Fruit fly (Drosophila melanogaster) whole organism, embryonic: ENCODE data around the gene CG5727.
A peak's percentile ranks its signal among the peaks of the same experiment; 100 is the strongest.

Source experiments
- Antp ChIP-seq: fragments of 200-800 bp; sonication (Bioruptor generic); optimal IDR thresholded peaks from 3 replicates; lab custom pipeline; 2016; ENCODE audit warnings: missing biosample characterization, missing genetic modification characterization
- Awh ChIP-seq: fragments of 200-800 bp; sonication (Bioruptor generic); IDR thresholded peaks from 2 replicates; pipeline ENCODE4, ENCODE4 v1.3.6; 2022; ENCODE audit warnings: missing biosample characterization, missing genetic modification characterization
- Bdp1 ChIP-seq: fragments of 200-800 bp; sonication (Bioruptor generic); optimal IDR thresholded peaks from 3 replicates; lab custom pipeline; 2016; ENCODE audit warnings: missing biosample characterization, missing genetic modification characterization
- CG10209 ChIP-seq: fragments of 200-800 bp; sonication (Bioruptor generic); optimal IDR thresholded peaks from 3 replicates; lab custom pipeline; 2017; ENCODE audit warnings: missing biosample characterization, mild to moderate bottlenecking, missing genetic modification characterization, missing genetic modification reagents
- CG11398 ChIP-seq: fragments of 200-800 bp; sonication (Bioruptor generic); optimal IDR thresholded peaks from 2 replicates; lab custom pipeline; 2016; ENCODE audit warnings: missing biosample characterization, missing genetic modification characterization
- CG12219 ChIP-seq: fragments of 200-800 bp; sonication (Bioruptor generic); optimal IDR thresholded peaks from 3 replicates; lab custom pipeline; 2018; ENCODE audit warnings: missing biosample characterization, mild to moderate bottlenecking, missing genetic modification characterization
- CG12744 ChIP-seq: fragments of 200-800 bp; sonication (Bioruptor generic); optimal IDR thresholded peaks from 2 replicates; lab custom pipeline; 2016; ENCODE audit warnings: missing biosample characterization, missing genetic modification characterization
- CG15479 ChIP-seq: fragments of 200-800 bp; sonication (Bioruptor generic); optimal IDR thresholded peaks from 3 replicates; lab custom pipeline; 2019; ENCODE audit warnings: missing biosample characterization, mild to moderate bottlenecking, missing genetic modification characterization, moderate library complexity
- CG16779 ChIP-seq: fragments of 200-800 bp; sonication (Bioruptor generic); IDR thresholded peaks from 2 replicates; pipeline ENCODE4 v1.3.6; 2022; ENCODE audit warnings: missing biosample characterization, missing genetic modification characterization
- CG16813 ChIP-seq: fragments of 200-800 bp; sonication (Bioruptor generic); IDR thresholded peaks from 3 replicates; pipeline ENCODE4 v1.3.6; 2022; ENCODE audit warnings: missing biosample characterization, missing genetic modification characterization; ENCODE audit not compliant: partially characterized antibody
- CG2678 ChIP-seq: fragments of 200-800 bp; sonication (Bioruptor generic); optimal IDR thresholded peaks from 3 replicates; lab custom pipeline; 2019; ENCODE audit warnings: missing biosample characterization, mild to moderate bottlenecking, missing genetic modification characterization, moderate library complexity
- CG30431 ChIP-seq: fragments of 200-800 bp; sonication (Bioruptor generic); optimal IDR thresholded peaks from 2 replicates; lab custom pipeline; 2017; ENCODE audit warnings: missing biosample characterization, missing genetic modification characterization
- CG3281 ChIP-seq: fragments of 200-800 bp; sonication (Bioruptor generic); optimal IDR thresholded peaks from 3 replicates; lab custom pipeline; 2017; ENCODE audit warnings: missing biosample characterization, mild to moderate bottlenecking, missing genetic modification characterization
- CG34422 ChIP-seq: fragments of 200-800 bp; sonication (Bioruptor generic); IDR thresholded peaks from 3 replicates; pipeline ENCODE4 v1.3.6; 2022; ENCODE audit warnings: missing biosample characterization, missing genetic modification characterization
- CG4820 ChIP-seq: fragments of 200-800 bp; sonication (Bioruptor generic); optimal IDR thresholded peaks from 3 replicates; lab custom pipeline; 2016; ENCODE audit warnings: missing biosample characterization, missing genetic modification characterization
- CG5245 ChIP-seq: fragments of 200-800 bp; sonication (Bioruptor generic); optimal IDR thresholded peaks from 3 replicates; lab custom pipeline; 2016; ENCODE audit warnings: missing biosample characterization, missing genetic modification characterization
- CG7372 ChIP-seq: fragments of 200-800 bp; sonication (Bioruptor generic); IDR thresholded peaks from 2 replicates; pipeline ENCODE4 v1.3.6; 2022; ENCODE audit warnings: missing biosample characterization, missing genetic modification characterization
- CG9437 ChIP-seq: fragments of 200-800 bp; sonication (Bioruptor generic); optimal IDR thresholded peaks from 2 replicates; lab custom pipeline; 2018; ENCODE audit warnings: missing biosample characterization, mild to moderate bottlenecking, missing genetic modification characterization
- CG9932 ChIP-seq: fragments of 200-800 bp; sonication (Bioruptor generic); IDR thresholded peaks from 2 replicates; pipeline ENCODE4 v1.3.6; 2022; ENCODE audit warnings: missing biosample characterization, missing genetic modification characterization
- CoRest ChIP-seq: fragments of 200-800 bp; sonication (Bioruptor generic); optimal IDR thresholded peaks from 3 replicates; lab custom pipeline; 2018; ENCODE audit warnings: missing biosample characterization, mild to moderate bottlenecking, missing genetic modification characterization, moderate library complexity
- Dad ChIP-seq: fragments of 200-800 bp; sonication (Bioruptor generic); optimal IDR thresholded peaks from 3 replicates; lab custom pipeline; 2016; ENCODE audit warnings: missing biosample characterization, missing genetic modification characterization
- Dbx ChIP-seq: fragments of 200-800 bp; sonication (Bioruptor generic); IDR thresholded peaks from 3 replicates; pipeline ENCODE4 v1.3.6; 2022; ENCODE audit warnings: missing biosample characterization, missing genetic modification characterization
- Dll ChIP-seq: fragments of 200-800 bp; sonication (Bioruptor generic); IDR thresholded peaks from 4 replicates; pipeline ENCODE4 v1.3.6; 2022; ENCODE audit warnings: missing biosample characterization, missing genetic modification characterization; ENCODE audit not compliant: partially characterized antibody
- Drgx ChIP-seq: fragments of 200-800 bp; sonication (Bioruptor generic); IDR thresholded peaks from 2 replicates; pipeline ENCODE4 v1.3.6; 2022; ENCODE audit warnings: missing biosample characterization, missing genetic modification characterization
- Ets65A ChIP-seq: fragments of 200-800 bp; sonication (Bioruptor generic); peaks from one replicate; lab custom pipeline; 2016; ENCODE audit warnings: missing biosample characterization, missing genetic modification characterization
- HHEX ChIP-seq: fragments of 200-800 bp; sonication (Bioruptor generic); optimal IDR thresholded peaks from 3 replicates; lab custom pipeline; 2017; ENCODE audit warnings: missing biosample characterization, mild to moderate bottlenecking, missing genetic modification characterization, missing genetic modification reagents
- Hr39 ChIP-seq: fragments of >200 bp; optimal IDR thresholded peaks from 2 replicates; lab custom pipeline; 2017
- Kr ChIP-seq: fragments of 200-800 bp; sonication (Bioruptor generic); optimal IDR thresholded peaks from 2 replicates; lab custom pipeline; 2017; ENCODE audit warnings: missing biosample characterization, mild to moderate bottlenecking, missing genetic modification characterization
- MBD-R2 ChIP-seq: fragments of 200-800 bp; sonication (Bioruptor generic); IDR thresholded peaks from 2 replicates; pipeline ENCODE4 v1.3.6; 2022; ENCODE audit warnings: missing biosample characterization, missing genetic modification characterization
- NFAT ChIP-seq: fragments of 200-800 bp; sonication (Bioruptor generic); IDR thresholded peaks from 2 replicates; pipeline ENCODE4 v1.3.6; 2022; ENCODE audit warnings: missing biosample characterization, missing genetic modification characterization
- Spps ChIP-seq: fragments of 200-800 bp; sonication (Bioruptor generic); optimal IDR thresholded peaks from 2 replicates; lab custom pipeline; 2018; ENCODE audit warnings: missing biosample characterization, mild to moderate bottlenecking, missing genetic modification characterization
- Xbp1 ChIP-seq: fragments of 200-800 bp; sonication (Bioruptor generic); optimal IDR thresholded peaks from 3 replicates; lab custom pipeline; 2016; ENCODE audit warnings: missing biosample characterization, mild to moderate bottlenecking, missing genetic modification characterization
- al ChIP-seq: fragments of 200-800 bp; sonication (Bioruptor generic); IDR thresholded peaks from 2 replicates; pipeline ENCODE4 v1.3.6; 2022; ENCODE audit warnings: missing biosample characterization, missing genetic modification characterization
- az2 ChIP-seq: fragments of 200-800 bp; sonication (Bioruptor generic); optimal IDR thresholded peaks from 3 replicates; lab custom pipeline; 2016; ENCODE audit warnings: missing biosample characterization, missing genetic modification characterization
- bigmax ChIP-seq: fragments of 200-800 bp; sonication (Bioruptor generic); optimal IDR thresholded peaks from 2 replicates; lab custom pipeline; 2018; ENCODE audit warnings: missing biosample characterization, mild to moderate bottlenecking, missing genetic modification characterization
- chm ChIP-seq: fragments of 200-800 bp; sonication (Bioruptor generic); IDR thresholded peaks from 2 replicates; pipeline ENCODE4 v1.3.6; 2022; ENCODE audit warnings: missing biosample characterization, missing genetic modification characterization
- dati ChIP-seq: fragments of 200-800 bp; sonication (Bioruptor generic); IDR thresholded peaks from 2 replicates; pipeline ENCODE4 v1.3.6; 2022; ENCODE audit warnings: missing biosample characterization, missing genetic modification characterization
- eve ChIP-seq, 2 experiments: fragments of >200 bp; optimal IDR thresholded peaks; 2 replicates each; lab custom pipeline; 2017; ENCODE audit warnings: missing biosample characterization in 2 of 2, missing genetic modification characterization in 2 of 2
- ftz-f1 ChIP-seq: fragments of 200-800 bp; sonication (Bioruptor generic); optimal IDR thresholded peaks from 2 replicates; lab custom pipeline; 2016; ENCODE audit warnings: missing biosample characterization, missing genetic modification characterization
- grau ChIP-seq: fragments of 200-800 bp; optimal IDR thresholded peaks from 3 replicates; lab custom pipeline; 2019; ENCODE audit warnings: missing biosample characterization, mild to moderate bottlenecking, missing genetic modification characterization, moderate library complexity
- h ChIP-seq: fragments of >200 bp; optimal IDR thresholded peaks from 2 replicates; lab custom pipeline; 2017
- hb ChIP-seq: fragments of 200-800 bp; sonication (Bioruptor generic); IDR thresholded peaks from 3 replicates; pipeline ENCODE4 v1.3.6; 2022; ENCODE audit warnings: missing biosample characterization, missing genetic modification characterization; ENCODE audit not compliant: partially characterized antibody
- jumu ChIP-seq: fragments of 200-800 bp; sonication (Bioruptor generic); optimal IDR thresholded peaks from 3 replicates; lab custom pipeline; 2016; ENCODE audit warnings: missing biosample characterization, missing genetic modification characterization
- lilli ChIP-seq: fragments of 200-800 bp; sonication (Bioruptor generic); optimal IDR thresholded peaks from 3 replicates; lab custom pipeline; 2016; ENCODE audit warnings: missing biosample characterization, missing genetic modification characterization
- maf-S ChIP-seq: fragments of 200-800 bp; sonication (Bioruptor generic); optimal IDR thresholded peaks from 2 replicates; lab custom pipeline; 2016; ENCODE audit warnings: missing biosample characterization, missing genetic modification characterization
- odd ChIP-seq: fragments of 200-800 bp; sonication (Bioruptor generic); optimal IDR thresholded peaks from 2 replicates; lab custom pipeline; 2017; ENCODE audit warnings: missing biosample characterization, mild to moderate bottlenecking, missing genetic modification characterization
- pho ChIP-seq: fragments of 200-800 bp; sonication (Bioruptor generic); optimal IDR thresholded peaks from 2 replicates; lab custom pipeline; 2016; ENCODE audit warnings: missing biosample characterization, missing genetic modification characterization
- pum ChIP-seq: fragments of 200-800 bp; sonication (Bioruptor generic); optimal IDR thresholded peaks from 2 replicates; lab custom pipeline; 2016; ENCODE audit warnings: missing biosample characterization, missing genetic modification characterization
- pzg ChIP-seq: fragments of 200-800 bp; sonication (Bioruptor generic); optimal IDR thresholded peaks from 3 replicates; lab custom pipeline; 2018; ENCODE audit warnings: missing biosample characterization, mild to moderate bottlenecking, missing genetic modification characterization, moderate library complexity
- ssp ChIP-seq: fragments of 200-800 bp; sonication (Bioruptor generic); IDR thresholded peaks from 2 replicates; pipeline ENCODE4 v1.3.6; 2022; ENCODE audit warnings: missing biosample characterization, missing genetic modification characterization
- stwl ChIP-seq: fragments of 200-800 bp; sonication (Bioruptor generic); optimal IDR thresholded peaks from 3 replicates; lab custom pipeline; 2018; ENCODE audit warnings: missing biosample characterization, mild to moderate bottlenecking, missing genetic modification characterization, moderate library complexity
- tx ChIP-seq: fragments of 200-800 bp; sonication (Bioruptor generic); optimal IDR thresholded peaks from 2 replicates; lab custom pipeline; 2016; ENCODE audit warnings: missing biosample characterization, missing genetic modification characterization
- vnd ChIP-seq: fragments of 200-800 bp; sonication (Bioruptor generic); IDR thresholded peaks from 3 replicates; pipeline ENCODE4 v1.3.6; 2022; ENCODE audit warnings: missing biosample characterization, missing genetic modification characterization; ENCODE audit not compliant: partially characterized antibody

CG5727 gene

DNA sequence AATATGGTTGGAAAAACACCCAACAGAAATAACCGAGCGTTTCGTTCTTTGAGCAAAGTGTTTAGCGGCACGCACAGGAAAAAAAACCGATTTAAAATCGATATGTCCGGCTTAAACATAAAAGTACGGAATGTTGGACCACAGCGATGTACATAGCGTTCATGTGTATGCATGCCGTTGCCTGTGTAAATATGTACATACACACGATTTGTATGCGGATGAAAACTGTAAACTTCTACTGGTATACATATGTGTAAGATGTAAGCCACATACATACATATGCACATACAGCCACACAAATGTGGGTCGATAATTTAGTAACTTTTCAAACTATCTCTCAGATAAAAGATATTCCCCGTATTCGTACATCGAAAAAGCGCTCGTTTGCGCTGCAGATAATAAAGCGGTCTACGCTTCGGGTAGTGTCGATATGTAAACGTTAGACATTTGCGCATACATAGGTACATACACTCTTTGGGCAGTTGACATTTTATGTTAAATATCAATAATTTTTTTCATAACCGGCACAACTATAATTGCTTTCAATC is 39.2 kb upstream of the CG5727 start (continued):
- TF ChIP-seq Xbp1 (no peak), CG9932 (no peak), CG30431 (no peak), chm (GFP tag; lab: Robert Waterston, UW) (peak; percentile 80), bigmax (no peak), CG9437 (no peak), NFAT (no peak), CG12744 (GFP tag; lab: Kevin White, UChicago) (no peak), vnd (GFP tag; lab: Robert Waterston, UW) (no peak), h (lab: Kevin White, UChicago) (no peak), tx (GFP tag; lab: Kevin White, UChicago) (no peak), CG16813 (GFP tag; lab: Robert Waterston, UW) (no peak), al (GFP tag; lab: Robert Waterston, UW) (no peak), HHEX (GFP tag; lab: Kevin White, UChicago) (no peak), Spps (peak; percentile 2), CG5245 (GFP tag; lab: Kevin White, UChicago) (no peak), CG16779 (no peak), CG4820 (GFP tag; lab: Kevin White, UChicago) (no peak), Dll (GFP tag; lab: Robert Waterston, UW) (0 out of 4 replicates have a peak, but pooled peaks have one; percentile 24), CG15479 (GFP tag; lab: Kevin White, UChicago) (peak; percentile 81), Antp (GFP tag; lab: Kevin White, UChicago) (no peak), CoRest (tag; lab: Kevin White, UChicago) (no peak), MBD-R2 (GFP tag; lab: Robert Waterston, UW) (no peak), Dad (no peak), hb (GFP tag; lab: Robert Waterston, UW) (no peak), maf-S (GFP tag; lab: Kevin White, UChicago) (no peak), pum (GFP tag; lab: Kevin White, UChicago) (no peak), CG7372 (no peak), pho (GFP tag; lab: Kevin White, UChicago) (no peak), Awh (GFP tag; lab: Robert Waterston, UW) (no peak; the same call in 1 of the 2 replicates), jumu (GFP tag; lab: Kevin White, UChicago) (no peak), CG2678 (tag; lab: Kevin White, UChicago) (no peak), dati (no peak), ssp (GFP tag; lab: Robert Waterston, UW) (no peak), ftz-f1 (GFP tag; lab: Kevin White, UChicago) (no peak), CG11398 (no peak), Dbx (GFP tag; lab: Robert Waterston, UW) (no peak), pzg (no peak), stwl (tag; lab: Kevin White, UChicago) (no peak), Drgx (no peak), CG12219 (GFP tag; lab: Kevin White, UChicago) (peak; percentile 20), CG34422 (GFP tag; lab: Robert Waterston, UW) (0 out of 3 replicates have a peak, but pooled peaks have one; percentile 39), eve (GFP tag; optimal IDR thresholded peaks at IDR 0.05; lab: Kevin White, UChicago) (peak in 1 of 2 experiments; percentile 91), Bdp1 (no peak), grau (no peak), Ets65A (GFP tag; lab: Kevin White, UChicago) (no peak), odd (GFP tag; lab: Kevin White, UChicago) (peak; percentile 11), CG10209 (no peak), CG3281 (GFP tag; lab: Kevin White, UChicago) (peak; percentile 45), az2 (GFP tag; lab: Kevin White, UChicago) (no peak), Hr39 (no peak), Kr (peak; percentile 49), lilli (no peak)
